Worm (Caenorhabditis elegans) whole organism, young adult: ENCODE measurements around the gene C48B4.6.

Experiments used
- C17E4.6 ChIP-seq: fragments of 200-800 bp; sonication (Bioruptor generic); IDR thresholded peaks from 2 replicates; pipeline ENCODE4 v1.3.6; 2022; ENCODE audit warnings: missing genetic modification reagents, missing genetic modification characterization, missing compliant biosample characterization
- F37B4.10 ChIP-seq: fragments of 200-800 bp; sonication (Bioruptor generic); IDR thresholded peaks from 2 replicates; pipeline ENCODE4 v1.3.6; 2022; ENCODE audit warnings: missing genetic modification characterization, missing compliant biosample characterization
- F55B11.4 ChIP-seq: sonication (generic microtip); optimal IDR thresholded peaks from 2 replicates; lab custom pipeline; 2016; ENCODE audit warnings: missing compliant biosample characterization, missing genetic modification characterization, borderline replicate concordance; ENCODE audit not compliant: insufficient read depth
- Y53G8AR.9 ChIP-seq: fragments of 200-800 bp; sonication (Bioruptor generic); conservative IDR thresholded peaks from 2 replicates; pipeline ENCODE4 v1.3.6; 2022; ENCODE audit warnings: missing genetic modification reagents, missing genetic modification characterization, missing compliant biosample characterization
- aptf-2 ChIP-seq: fragments of 200-800 bp; sonication (Bioruptor generic); conservative IDR thresholded peaks from 2 replicates; pipeline ENCODE4 v1.3.6; 2022; ENCODE audit warnings: missing genetic modification reagents, missing genetic modification characterization, missing compliant biosample characterization
- athp-1 ChIP-seq: sonication (generic microtip); optimal IDR thresholded peaks from 2 replicates; lab custom pipeline; 2017; ENCODE audit warnings: mild to moderate bottlenecking, missing genetic modification characterization, missing compliant biosample characterization
- attf-5 ChIP-seq: fragments of 200-800 bp; sonication (Bioruptor generic); optimal IDR thresholded peaks from 2 replicates; lab custom pipeline; 2018; ENCODE audit warnings: mild to moderate bottlenecking, missing genetic modification characterization, missing compliant biosample characterization
- cebp-1 ChIP-seq, 2 experiments: fragments of 200-800 bp in 1 of 2; sonication (Bioruptor generic) in 1 of 2; sonication (generic microtip) in 1 of 2; IDR thresholded peaks in 1 of 2; optimal IDR thresholded peaks in 1 of 2; 2 replicates each; pipeline versions ENCODE4 v1.3.6 to Lab custom; 2017 to 2022; ENCODE audit warnings: missing compliant biosample characterization in 2 of 2, missing genetic modification characterization in 2 of 2, mild to moderate bottlenecking in 1 of 2, missing genetic modification reagents in 1 of 2, moderate library complexity in 1 of 2
- ceh-27 ChIP-seq: fragments of 200-800 bp; sonication (Bioruptor generic); optimal IDR thresholded peaks from 2 replicates; lab custom pipeline; 2018; ENCODE audit warnings: mild to moderate bottlenecking, missing genetic modification characterization, moderate library complexity, missing compliant biosample characterization
- efl-1 ChIP-seq: fragments of 150-350 bp; optimal IDR thresholded peaks from 2 replicates; lab custom pipeline; 2014; ENCODE audit warnings: missing biosample characterization, missing genetic modification reagents, missing genetic modification characterization
- egrh-3 ChIP-seq: fragments of 200-800 bp; sonication (Bioruptor generic); IDR thresholded peaks from 2 replicates; pipeline ENCODE4 v1.3.6; 2022; ENCODE audit warnings: missing genetic modification reagents, missing genetic modification characterization, missing compliant biosample characterization
- ekl-4 ChIP-seq: fragments of 200-800 bp; sonication (Bioruptor generic); IDR thresholded peaks from 2 replicates; pipeline ENCODE4 v1.3.6; 2022; ENCODE audit warnings: missing genetic modification reagents, missing genetic modification characterization, missing compliant biosample characterization
- fkh-3 ChIP-seq: sonication (generic microtip); optimal IDR thresholded peaks from 2 replicates; lab custom pipeline; 2016; ENCODE audit warnings: mild to moderate bottlenecking, missing genetic modification characterization, missing compliant biosample characterization
- hmg-1.2 ChIP-seq: fragments of 200-800 bp; sonication (Bioruptor generic); IDR thresholded peaks from 2 replicates; pipeline ENCODE4 v1.3.6; 2022; ENCODE audit warnings: missing genetic modification reagents, missing genetic modification characterization, missing compliant biosample characterization
- hsf-1 ChIP-seq: fragments of 200-800 bp; sonication (Bioruptor generic); IDR thresholded peaks from 2 replicates; pipeline ENCODE4 v1.3.6; 2022; ENCODE audit warnings: missing genetic modification reagents, missing genetic modification characterization, missing compliant biosample characterization
- lin-54 ChIP-seq: fragments of 200-800 bp; sonication (Bioruptor generic); optimal IDR thresholded peaks from 2 replicates; lab custom pipeline; 2018; ENCODE audit warnings: mild to moderate bottlenecking, missing genetic modification characterization, missing compliant biosample characterization
- lsl-1 ChIP-seq: fragments of 200-800 bp; sonication (Bioruptor generic); optimal IDR thresholded peaks from 2 replicates; lab custom pipeline; 2018; ENCODE audit warnings: mild to moderate bottlenecking, missing genetic modification characterization, moderate library complexity, missing compliant biosample characterization
- madf-6 ChIP-seq: fragments of 200-800 bp; sonication (Bioruptor generic); IDR thresholded peaks from 2 replicates; pipeline ENCODE4 v1.3.6; 2022; ENCODE audit warnings: missing genetic modification reagents, missing genetic modification characterization, missing compliant biosample characterization
- mcd-1 ChIP-seq: fragments of 200-800 bp; sonication (Bioruptor generic); IDR thresholded peaks from 2 replicates; pipeline ENCODE4 v1.3.6; 2022; ENCODE audit warnings: missing genetic modification reagents, missing genetic modification characterization, missing compliant biosample characterization
- nhr-120 ChIP-seq: fragments of 200-800 bp; sonication (Bioruptor generic); IDR thresholded peaks from 2 replicates; pipeline ENCODE4 v1.3.6; 2022; ENCODE audit warnings: missing genetic modification characterization, missing compliant biosample characterization
- nhr-179 ChIP-seq: sonication (generic microtip); optimal IDR thresholded peaks from 2 replicates; lab custom pipeline; 2016; ENCODE audit warnings: mild to moderate bottlenecking, missing genetic modification characterization, missing compliant biosample characterization
- pha-4 ChIP-seq: fragments of 150-350 bp; sonication (generic microtip); optimal IDR thresholded peaks from 2 replicates; lab custom pipeline; 2014; ENCODE audit warnings: missing biosample characterization, missing genetic modification reagents, missing genetic modification characterization
- rpc-1 ChIP-seq, 2 experiments: fragments of 150-350 bp in 1 of 2; sonication (generic microtip) in 1 of 2; optimal IDR thresholded peaks; 2 replicates each; lab custom pipeline; 2014 to 2018; ENCODE audit warnings: missing biosample characterization in 1 of 2, missing genetic modification characterization in 1 of 2, missing genetic modification reagents in 1 of 2, missing genotype in 1 of 2
- sea-2 ChIP-seq: fragments of 200-800 bp; sonication (Bioruptor generic); IDR thresholded peaks from 2 replicates; pipeline ENCODE4 v1.3.6; 2022; ENCODE audit warnings: missing genetic modification characterization, missing compliant biosample characterization
- somi-1 ChIP-seq: fragments of 200-800 bp; sonication (Bioruptor generic); optimal IDR thresholded peaks from 2 replicates; lab custom pipeline; 2018; ENCODE audit warnings: mild to moderate bottlenecking, missing genetic modification characterization, missing compliant biosample characterization
- sptf-2 ChIP-seq: fragments of 200-800 bp; sonication (Bioruptor generic); optimal IDR thresholded peaks from 2 replicates; lab custom pipeline; 2018; ENCODE audit warnings: mild to moderate bottlenecking, missing genetic modification characterization, missing compliant biosample characterization
- ztf-26 ChIP-seq: sonication (generic microtip); optimal IDR thresholded peaks from 2 replicates; lab custom pipeline; 2017; ENCODE audit warnings: missing genetic modification characterization, missing compliant biosample characterization
- ztf-3 ChIP-seq: fragments of 200-800 bp; sonication (Bioruptor generic); optimal IDR thresholded peaks from 2 replicates; lab custom pipeline; 2018; ENCODE audit warnings: mild to moderate bottlenecking, missing genetic modification characterization, missing compliant biosample characterization

The C48B4.6 gene

ce11 chrIII:9546016-9546659 is 12.2 kb downstream of the C48B4.6 start, which contains the start of gene unc-16 (continued):
- TF ChIP-seq nhr-120 (GFP tag; lab: Robert Waterston, UW) (no peak), Y53G8AR.9 (GFP tag; lab: Robert Waterston, UW) (0 out of 2 replicates have a peak, but pooled peaks have one; percentile 17), cebp-1 (GFP tag; IDR thresholded peaks at IDR 0.05; lab: Robert Waterston, UW) (0 out of 2 replicates have a peak, but pooled peaks have one; percentile 12), cebp-1 (tag; optimal IDR thresholded peaks at IDR 0.05; lab: Kevin White, UChicago) (peak; percentile 82), ztf-3 (GFP tag; lab: Kevin White, UChicago) (no peak), egrh-3 (no peak), C17E4.6 (0 out of 2 replicates have a peak, but pooled peaks have one; percentile 36), F37B4.10 (GFP tag; lab: Robert Waterston, UW) (no peak), ztf-26 (tag; lab: Kevin White, UChicago) (peak; percentile 47)

ce11 chrIII:9544820-9545219 is 13.5 kb downstream of the C48B4.6 start, which contains the start of gene ZK1098.12:
ZK1098.12 (plus strand) TSS chrIII:9545120.
- TF ChIP-seq mcd-1 (no peak), rpc-1 (optimal IDR thresholded peaks at IDR 0.05; lab: Kevin White, UChicago) (no peak), rpc-1 (tag; optimal IDR thresholded peaks at IDR 0.05; lab: Kevin White, UChicago) (no peak), ekl-4 (GFP tag; lab: Robert Waterston, UW) (no peak), hsf-1 (GFP tag; lab: Robert Waterston, UW) (no peak), sea-2 (GFP tag; lab: Robert Waterston, UW) (no peak), C17E4.6 (no peak), ceh-27 (no peak), sptf-2 (GFP tag; lab: Kevin White, UChicago) (no peak)

- no peak for TF ChIP-seq athp-1 (tag; lab: Kevin White, UChicago)
Observed at ce11 chrIII:9544125-9544524, 14.2 kb downstream of the C48B4.6 start, which contains the start of gene ZK1098.9. ZK1098.9 (plus strand) TSS chrIII:9544425.

ce11 chrIII:9542816-9543215 is 15.5 kb downstream of the C48B4.6 start, which contains the start of gene eif-2Balpha:
eif-2Balpha (plus strand) TSS chrIII:9543119.
- TF ChIP-seq efl-1 (GFP tag; lab: Kevin White, UChicago), result no peak
- no peak for TF ChIP-seq lin-54 (GFP tag; lab: Kevin White, UChicago)
- no peak for TF ChIP-seq C17E4.6
- TF ChIP-seq pha-4, result no peak
- TF ChIP-seq fkh-3 (tag; lab: Kevin White, UChicago), result no peak
- peak; percentile 18 for TF ChIP-seq attf-5 (GFP tag; lab: Kevin White, UChicago)
- TF ChIP-seq F55B11.4, result no peak
- peak; percentile 44; the same call in 1 of the 2 replicates for TF ChIP-seq mcd-1
- peak; percentile 51; the same call in 1 of the 2 replicates for TF ChIP-seq hmg-1.2 (GFP tag; lab: Robert Waterston, UW)
- TF ChIP-seq lsl-1 (GFP tag; lab: Kevin White, UChicago), result peak; percentile 31
- no peak for TF ChIP-seq nhr-179 (tag; lab: Kevin White, UChicago)
- TF ChIP-seq, all 124 proteins: peak for 4

ce11 chrIII:9542280-9542679 is 16.1 kb downstream of the C48B4.6 start, which contains the start of gene mut-7:
mut-7 (minus strand) TSS chrIII:9542380.
- TF ChIP-seq somi-1 (GFP tag; lab: Kevin White, UChicago), result no peak
- peak; percentile 37; the same call in 1 of the 2 replicates for TF ChIP-seq madf-6 (GFP tag; lab: Robert Waterston, UW)

- TF ChIP-seq hmg-1.2 (GFP tag; lab: Robert Waterston, UW) (peak; percentile 27; the same call in 1 of the 2 replicates), aptf-2 (no peak), attf-5 (GFP tag; lab: Kevin White, UChicago) (peak; percentile 2)
Observed at ce11 chrIII:9538655-9539155, 19.7 kb downstream of the C48B4.6 start, which contains the start of gene ZK1098.3. ZK1098.3 (minus strand) TSS chrIII:9538705.
